Worm (Caenorhabditis elegans) whole organism, L1 larva: ENCODE measurements around the gene msp-74.

Experiments
- ama-1 ChIP-seq: fragments of 150-350 bp; optimal IDR thresholded peaks from 2 replicates; lab custom pipeline; 2014
- ceh-8 ChIP-seq: fragments of 200-800 bp; sonication (Bioruptor generic); optimal IDR thresholded peaks from 2 replicates; lab custom pipeline; 2018; ENCODE audit warnings: mild to moderate bottlenecking, missing genetic modification characterization, moderate library complexity, missing compliant biosample characterization
- ceh-82 ChIP-seq, 3 experiments: fragments of 150-350 bp in 1 of 3; sonication (generic microtip) in 2 of 3; optimal IDR thresholded peaks; 2 replicates each; lab custom pipeline; 2014 to 2017; ENCODE audit warnings: missing biosample characterization in 3 of 3, missing genetic modification characterization in 3 of 3
- hpl-2 ChIP-seq: fragments of 150-350 bp; optimal IDR thresholded peaks from 2 replicates; lab custom pipeline; 2014; ENCODE audit warnings: missing biosample characterization, missing genetic modification reagents, missing genetic modification characterization
- mep-1 ChIP-seq: fragments of 150-350 bp; optimal IDR thresholded peaks from 2 replicates; lab custom pipeline; 2014; ENCODE audit warnings: missing biosample characterization, missing genetic modification characterization
- nhr-76 ChIP-seq: sonication (generic microtip); optimal IDR thresholded peaks from 2 replicates; lab custom pipeline; 2017; ENCODE audit warnings: missing biosample characterization, missing genetic modification characterization
- sox-4 ChIP-seq: sonication (generic microtip); optimal IDR thresholded peaks from 2 replicates; lab custom pipeline; 2016; ENCODE audit warnings: missing genetic modification characterization, missing compliant biosample characterization
- unc-98 ChIP-seq: fragments of 200-800 bp; sonication (Bioruptor generic); IDR thresholded peaks from 2 replicates; pipeline ENCODE4 v1.3.6; 2022; ENCODE audit warnings: missing genetic modification characterization, missing compliant biosample characterization
- ztf-4 ChIP-seq: fragments of 150-350 bp; optimal IDR thresholded peaks from 2 replicates; lab custom pipeline; 2014; ENCODE audit warnings: missing biosample characterization, missing genetic modification characterization

DNA sequence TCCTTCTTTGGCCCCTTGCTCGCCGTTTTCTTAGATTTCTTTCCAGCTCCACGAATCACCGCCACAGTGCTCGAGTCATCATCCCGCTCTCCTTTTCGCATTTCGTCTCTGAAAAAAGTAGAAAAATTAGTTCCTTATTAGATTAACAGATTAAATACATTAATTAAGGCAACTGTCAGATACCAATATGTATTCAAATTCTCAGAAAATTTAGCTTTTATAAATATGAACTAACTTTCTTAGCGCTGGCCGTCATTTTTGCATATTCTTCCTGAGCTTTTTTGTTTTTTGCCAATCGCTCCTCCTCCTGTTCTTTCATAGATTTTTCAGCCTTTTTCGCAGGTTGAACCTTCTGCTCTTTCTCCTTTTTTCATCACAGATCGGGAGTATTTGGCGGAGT is 15.5 kb downstream of the msp-74 start, which contains the start of gene C04G6.6:
- no peak for TF ChIP-seq nhr-76 (tag; lab: Kevin White, UChicago)
- no peak for TF ChIP-seq hpl-2
- TF ChIP-seq ztf-4, result no peak
- TF ChIP-seq mep-1 (tag; lab: Kevin White, UChicago), result no peak
- TF ChIP-seq sox-4 (tag; lab: Kevin White, UChicago), result no peak
- no peak for TF ChIP-seq ceh-82 (tag; optimal IDR thresholded peaks at IDR 0.05; lab: Kevin White, UChicago)
- TF ChIP-seq ceh-8 (GFP tag; lab: Kevin White, UChicago), result no peak
- no peak for TF ChIP-seq unc-98
- TF ChIP-seq ama-1 (lab: Kevin White, UChicago), result no peak
